Worm (Caenorhabditis elegans) whole organism, L3 larva: ENCODE data around the gene F19G12.9.

Source experiments
- ceh-82 ChIP-seq: fragments of 150-350 bp; optimal IDR thresholded peaks from 2 replicates; lab custom pipeline; 2014; ENCODE audit warnings: missing biosample characterization, missing genetic modification characterization
- elt-3 ChIP-seq, 3 experiments: fragments of 150-350 bp in 1 of 3; sonication (generic microtip) in 2 of 3; optimal IDR thresholded peaks; 2 replicates in 2 of 3; 4 replicates in 1 of 3; lab custom pipeline; 2014 to 2017; ENCODE audit warnings: missing biosample characterization in 3 of 3, missing genetic modification characterization in 3 of 3
- jun-1 ChIP-seq: fragments of 150-350 bp; optimal IDR thresholded peaks from 2 replicates; lab custom pipeline; 2014; ENCODE audit warnings: missing biosample characterization, missing genetic modification reagents, missing genetic modification characterization
- mdl-1 ChIP-seq: fragments of 150-350 bp; optimal IDR thresholded peaks from 2 replicates; lab custom pipeline; 2014; ENCODE audit warnings: missing biosample characterization, missing genetic modification characterization
- nhr-12 ChIP-seq: fragments of 150-350 bp; optimal IDR thresholded peaks from 2 replicates; lab custom pipeline; 2014; ENCODE audit warnings: missing biosample characterization, missing genetic modification characterization
- nhr-76 ChIP-seq: fragments of 150-350 bp; sonication (generic microtip); optimal IDR thresholded peaks from 5 replicates; lab custom pipeline; 2014; ENCODE audit warnings: missing biosample characterization, missing genetic modification characterization
- skn-1 ChIP-seq: fragments of 150-350 bp; optimal IDR thresholded peaks from 2 replicates; lab custom pipeline; 2014; ENCODE audit warnings: missing biosample characterization, missing genetic modification characterization
- snpc-4 ChIP-seq: fragments of 150-350 bp; optimal IDR thresholded peaks from 2 replicates; lab custom pipeline; 2014; ENCODE audit warnings: missing biosample characterization, missing genetic modification characterization
- unc-62 ChIP-seq: fragments of 150-350 bp; sonication (generic microtip); optimal IDR thresholded peaks from 4 replicates; lab custom pipeline; 2014; ENCODE audit warnings: missing biosample characterization, missing genetic modification reagents, missing genetic modification characterization

ce11 chrX:1409224-1409623 lies 9.8 kb upstream of the F19G12.9 start:
- no peak for TF ChIP-seq mdl-1 (tag; lab: Kevin White, UChicago)
- TF ChIP-seq nhr-76 (tag; lab: Kevin White, UChicago), result no peak
- TF ChIP-seq jun-1, result no peak
- TF ChIP-seq ceh-82 (tag; lab: Kevin White, UChicago), result no peak
- TF ChIP-seq snpc-4 (tag; lab: Kevin White, UChicago), result no peak
- TF ChIP-seq unc-62 (GFP tag; lab: Kevin White, UChicago), result no peak
- no peak for TF ChIP-seq skn-1 (tag; lab: Kevin White, UChicago)
- no peak for TF ChIP-seq nhr-12 (tag; lab: Kevin White, UChicago)
- no peak for TF ChIP-seq elt-3 (tag; optimal IDR thresholded peaks at IDR 0.05; lab: Kevin White, UChicago)
